Fruit fly (Drosophila melanogaster): ENCODE data around the gene csw.

Gene csw

dm6 chrX:2108639-2109038 is 14.6 kb downstream of the csw start:
- TF ChIP-seq CG8478 (optimal IDR thresholded peaks at IDR 0.05) (no peak), CTCF (optimal IDR thresholded peaks at IDR 0.05) (no peak)

dm6 chrX:2112660-2113059 is 18.6 kb downstream of the csw start:
- TF ChIP-seq CG8478 (optimal IDR thresholded peaks at IDR 0.05), result no peak
- peak; percentile 32 to 45 for TF ChIP-seq CTCF (optimal IDR thresholded peaks at IDR 0.05)

- TF ChIP-seq CG8478 (optimal IDR thresholded peaks at IDR 0.05) (no peak), CTCF (optimal IDR thresholded peaks at IDR 0.05) (no peak)
Measured at dm6 chrX:2121716-2122601, 27.9 kb downstream of the csw start.

dm6 chrX:2123013-2123964 is 29.3 kb downstream of the csw start, which contains the start of gene ph-d:
TSS of gene ph-d (minus strand) at chrX:2123286.
- TF ChIP-seq CG8478 (optimal IDR thresholded peaks at IDR 0.05) (no peak), CTCF (optimal IDR thresholded peaks at IDR 0.05) (peak in 1 of 2 experiments; percentile 44)

- TF ChIP-seq CTCF (optimal IDR thresholded peaks at IDR 0.05) (no peak), CG8478 (optimal IDR thresholded peaks at IDR 0.05) (no peak)
Measured at dm6 chrX:2123965-2124688, 30.1 kb downstream of the csw start.

- TF ChIP-seq CTCF (optimal IDR thresholded peaks at IDR 0.05) (peak in 1 of 2 experiments; percentile 48), CG8478 (optimal IDR thresholded peaks at IDR 0.05) (no peak)
Measured at dm6 chrX:2125527-2126088, 31.6 kb downstream of the csw start.

dm6 chrX:2134226-2134880 is 40.3 kb downstream of the csw start:
- TF ChIP-seq CG8478 (optimal IDR thresholded peaks at IDR 0.05), result no peak
- TF ChIP-seq CTCF (optimal IDR thresholded peaks at IDR 0.05), result no peak

dm6 chrX:2134965-2135758 is 41.1 kb downstream of the csw start:
- no peak for TF ChIP-seq CG8478 (optimal IDR thresholded peaks at IDR 0.05)
- no peak for TF ChIP-seq CTCF (optimal IDR thresholded peaks at IDR 0.05)

dm6 chrX:2135868-2136787 is 42.1 kb downstream of the csw start:
- TF ChIP-seq CTCF (optimal IDR thresholded peaks at IDR 0.05) (no peak), CG8478 (optimal IDR thresholded peaks at IDR 0.05) (no peak)

- peak; percentile 30 for TF ChIP-seq CG8478 (optimal IDR thresholded peaks at IDR 0.05)
- TF ChIP-seq CTCF (optimal IDR thresholded peaks at IDR 0.05), result peak in 1 of 2 experiments; percentile 23
Measured at dm6 chrX:2136831-2137452, 42.9 kb downstream of the csw start.

- TF ChIP-seq CTCF (optimal IDR thresholded peaks at IDR 0.05), result no peak
- TF ChIP-seq CG8478 (optimal IDR thresholded peaks at IDR 0.05), result no peak
Measured at dm6 chrX:2137587-2138341, 43.7 kb downstream of the csw start.

dm6 chrX:2138342-2138416 is 44.1 kb downstream of the csw start, which contains the start of gene ph-p:
TSS of gene ph-p (minus strand) at chrX:2138371.
- TF ChIP-seq CG8478 (optimal IDR thresholded peaks at IDR 0.05) (no peak), CTCF (optimal IDR thresholded peaks at IDR 0.05) (no peak)

Data from S2 (cell line).